Worm (Caenorhabditis elegans): ENCODE results near the gene F54G2.1.

DNA sequence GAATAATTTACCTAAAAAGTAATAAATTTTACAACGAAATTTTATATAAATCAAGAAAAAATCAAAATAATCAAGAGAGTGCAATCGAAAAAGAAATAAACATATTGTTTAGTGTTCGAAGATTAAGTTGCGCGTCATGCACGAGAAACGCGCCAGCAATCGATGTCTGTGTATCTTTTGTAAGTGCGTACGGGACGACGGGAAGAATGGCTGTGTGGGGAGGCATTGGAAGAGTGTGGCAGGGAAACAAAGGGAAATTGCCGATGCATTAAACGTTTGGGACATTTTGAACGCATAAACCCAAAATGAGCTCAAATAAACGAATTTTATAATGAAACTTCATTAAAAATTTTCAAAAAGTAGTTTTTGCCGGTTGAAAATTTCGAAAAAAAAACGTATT lies 23.0 kb upstream of the F54G2.1 start, which contains the start of gene immt-1:
- TF ChIP-seq dao-5 (tag; optimal IDR thresholded peaks at IDR 0.05), result no peak
- no peak for TF ChIP-seq him-1 (tag; optimal IDR thresholded peaks at IDR 0.05)
